Worm (Caenorhabditis elegans) whole organism, late embryonic: ENCODE results near the gene Y54F10AM.15.

Source experiments
- T23F11.4 ChIP-seq: fragments of 200-800 bp; sonication (Bioruptor generic); optimal IDR thresholded peaks from 2 replicates; lab custom pipeline; 2018; ENCODE audit warnings: mild to moderate bottlenecking, missing genetic modification characterization, missing compliant biosample characterization
- ceh-9 ChIP-seq: sonication (generic microtip); optimal IDR thresholded peaks from 2 replicates; lab custom pipeline; 2016; ENCODE audit warnings: mild to moderate bottlenecking, missing genetic modification characterization, inconsistent platforms, missing compliant biosample characterization
- lin-11 ChIP-seq: fragments of 200-800 bp; sonication (Bioruptor generic); optimal IDR thresholded peaks from 2 replicates; lab custom pipeline; 2018; ENCODE audit warnings: mild to moderate bottlenecking, missing genetic modification characterization, missing compliant biosample characterization
- pax-1 ChIP-seq: fragments of 150-350 bp; optimal IDR thresholded peaks from 2 replicates; lab custom pipeline; 2014; ENCODE audit warnings: missing biosample characterization, missing genetic modification characterization
- tbx-2 ChIP-seq: sonication (generic microtip); optimal IDR thresholded peaks from 2 replicates; lab custom pipeline; 2016; ENCODE audit warnings: missing genetic modification characterization, missing compliant biosample characterization
- ttx-3 ChIP-seq: sonication (generic microtip); optimal IDR thresholded peaks from 2 replicates; lab custom pipeline; 2016; ENCODE audit warnings: missing genetic modification reagents, missing genetic modification characterization, missing compliant biosample characterization

DNA sequence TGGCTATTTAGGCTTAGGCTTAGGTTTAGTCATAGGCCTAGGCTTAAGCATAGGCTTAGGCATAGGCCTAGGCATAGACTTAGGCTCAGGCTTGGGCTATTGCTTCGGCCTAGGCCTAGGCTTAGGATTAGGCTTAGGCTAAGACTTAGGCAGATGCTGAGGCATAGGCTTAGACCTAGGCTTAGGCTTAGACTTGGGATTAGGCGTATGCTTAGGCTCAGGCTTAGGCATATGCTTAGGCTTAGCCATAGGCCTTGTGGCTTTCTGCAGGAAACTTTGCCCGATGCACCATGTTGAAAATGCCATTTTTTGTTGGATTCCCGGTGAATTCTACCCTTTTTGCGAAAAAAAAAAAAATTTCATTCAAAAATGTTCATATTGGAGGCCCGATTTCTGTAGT lies 49.5 kb upstream of the Y54F10AM.15 start:
- TF ChIP-seq lin-11 (tag; lab: Kevin White, UChicago) (no peak), ttx-3 (no peak), ceh-9 (tag; lab: Kevin White, UChicago) (no peak), T23F11.4 (GFP tag; lab: Kevin White, UChicago) (no peak), tbx-2 (no peak), pax-1 (tag; lab: Kevin White, UChicago) (no peak)
